In the genomic region with DNA sequence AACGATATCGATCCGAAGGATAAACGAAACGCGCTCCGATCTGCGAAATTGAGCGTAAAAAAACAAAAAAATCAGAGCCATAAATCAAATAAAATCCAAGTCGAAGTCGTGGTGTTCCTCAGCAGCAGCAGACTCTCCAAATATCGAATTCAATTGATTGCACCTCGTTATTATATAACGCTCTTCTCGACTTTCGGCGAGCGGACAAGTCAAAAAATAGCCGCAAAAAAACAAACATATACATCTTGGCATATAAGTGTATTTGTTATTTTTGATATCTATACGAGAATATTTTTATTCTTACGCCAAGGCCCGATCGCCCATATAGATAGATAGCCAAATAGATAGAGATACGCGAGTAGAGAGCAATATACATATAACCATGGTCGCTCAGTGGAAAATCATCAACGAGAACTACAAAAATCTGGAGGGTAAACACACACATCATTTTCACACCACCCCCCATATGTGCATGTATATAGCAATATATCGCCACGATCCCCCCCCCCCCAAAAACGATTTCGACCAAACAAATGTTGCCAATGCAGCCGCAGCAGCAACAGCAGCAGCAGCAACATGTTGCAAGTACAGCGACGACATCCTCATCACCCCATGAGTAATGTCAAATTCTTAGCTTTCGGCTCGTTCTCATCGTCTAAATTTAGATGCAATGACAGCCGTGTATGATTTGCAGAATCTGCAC, we compare ENCODE assay signal across 2 fruit fly cellular contexts.
TF ChIP-seq lines count a peak whose summit lies in the region.

No protein-coding gene starts in this region.

- TF ChIP-seq CTCF in whole organism, embryonic (GFP tag; optimal IDR thresholded peaks at IDR 0.05; lab: Kevin White, UChicago) = no peak

TF ChIP-seq in whole organism, embryonic, 481 proteins besides CTCF, POLR2A, EP300 and RAD21:
- TF ChIP-seq Pdp1 (GFP tag; optimal IDR thresholded peaks at IDR 0.05; lab: Kevin White, UChicago) = peak in 1 of 2 experiments; percentile 90
- TF ChIP-seq Xrp1 (GFP tag; IDR thresholded peaks at IDR 0.05; lab: Robert Waterston, UW) = no peak
- no peak for TF ChIP-seq CG18262 (tag; optimal IDR thresholded peaks at IDR 0.05; lab: Kevin White, UChicago)
- TF ChIP-seq maf-S (GFP tag; optimal IDR thresholded peaks at IDR 0.05; lab: Kevin White, UChicago) = no peak
- no peak for TF ChIP-seq CG33213 (GFP tag; optimal IDR thresholded peaks at IDR 0.05; lab: Kevin White, UChicago)
- no peak for TF ChIP-seq gcm2 (GFP tag; optimal IDR thresholded peaks at IDR 0.05; lab: Kevin White, UChicago)
- TF ChIP-seq Neu2 (GFP tag; optimal IDR thresholded peaks at IDR 0.05; lab: Kevin White, UChicago; ENCODE audit: borderline replicate concordance) = no peak
- peak; percentile 92 for TF ChIP-seq CG11504 (tag; optimal IDR thresholded peaks at IDR 0.05; lab: Kevin White, UChicago)
- TF ChIP-seq hkb (optimal IDR thresholded peaks at IDR 0.05; lab: Kevin White, UChicago) = no peak
- TF ChIP-seq hkb (GFP tag; IDR thresholded peaks at IDR 0.05; lab: Robert Waterston, UW) = no peak

TF ChIP-seq in whole organism, wandering third instar larva, 38 proteins besides CTCF, POLR2A, EP300 and RAD21:
- TF ChIP-seq woc (GFP tag; optimal IDR thresholded peaks at IDR 0.05; lab: Kevin White, UChicago) (no peak), CG9705 (GFP tag; optimal IDR thresholded peaks at IDR 0.05; lab: Kevin White, UChicago) (no peak), Dfd (GFP tag; optimal IDR thresholded peaks at IDR 0.05; lab: Kevin White, UChicago) (peak; percentile 2)
TF ChIP-seq in whole organism, wandering third instar larva: peak in this region for 1.

Comparison
In these comparisons a context has a peak if more than half of its experiments do, and no peak if none do; other contexts are left out.
1. Of the 10 proteins assayed by ChIP-seq in both whole organism, embryonic and whole organism, wandering third instar larva: peak only in whole organism, embryonic: none; only in whole organism, wandering third instar larva: Dfd; in both: none; in neither: 9.